Worm (Caenorhabditis elegans) whole organism, L4 larva: ENCODE results near the gene Y7A5A.20.

Source experiments
- D1046.2 ChIP-seq: fragments of 200-800 bp; sonication (Bioruptor generic); IDR thresholded peaks from 2 replicates; pipeline ENCODE4 v1.3.6; 2022; ENCODE audit warnings: missing genetic modification characterization, missing compliant biosample characterization
- F26F4.8 ChIP-seq: fragments of 200-800 bp; sonication (Bioruptor generic); conservative IDR thresholded peaks from 2 replicates; pipeline ENCODE4 v1.3.6; 2022; ENCODE audit warnings: missing genetic modification characterization, missing compliant biosample characterization
- F49E8.2 ChIP-seq: sonication (generic microtip); optimal IDR thresholded peaks from 2 replicates; lab custom pipeline; 2016; ENCODE audit warnings: missing compliant biosample characterization, mild to moderate bottlenecking, missing genetic modification characterization, borderline replicate concordance
- T20F7.1 ChIP-seq: fragments of 200-800 bp; sonication (Bioruptor generic); optimal IDR thresholded peaks from 2 replicates; lab custom pipeline; 2018; ENCODE audit warnings: mild to moderate bottlenecking, missing genetic modification characterization, missing compliant biosample characterization
- T26A8.4 ChIP-seq: fragments of 200-800 bp; sonication (Bioruptor generic); IDR thresholded peaks from 2 replicates; pipeline ENCODE4 v1.3.6; 2022; ENCODE audit warnings: missing genetic modification characterization, missing compliant biosample characterization
- Y105C5A.15 ChIP-seq: fragments of 200-800 bp; sonication (Bioruptor generic); IDR thresholded peaks from 2 replicates; pipeline ENCODE4 v1.3.6; 2022; ENCODE audit warnings: missing genetic modification characterization, missing compliant biosample characterization
- Y5F2A.4 ChIP-seq: fragments of 200-800 bp; sonication (Bioruptor generic); optimal IDR thresholded peaks from 2 replicates; lab custom pipeline; 2018; ENCODE audit warnings: mild to moderate bottlenecking, missing genetic modification characterization, missing compliant biosample characterization
- Y75B8A.6 ChIP-seq: fragments of 200-800 bp; sonication (Bioruptor generic); IDR thresholded peaks from 2 replicates; pipeline ENCODE4 v1.3.6; 2022; ENCODE audit warnings: missing genetic modification reagents, missing genetic modification characterization, missing compliant biosample characterization
- ZK337.2 ChIP-seq: fragments of 200-800 bp; sonication (Bioruptor generic); IDR thresholded peaks from 2 replicates; pipeline ENCODE4 v1.3.6; 2022; ENCODE audit warnings: missing genetic modification reagents, missing genetic modification characterization, missing compliant biosample characterization
- ZK546.5 ChIP-seq, 2 experiments: sonication (generic microtip); optimal IDR thresholded peaks; 2 replicates each; lab custom pipeline; 2017; ENCODE audit warnings: missing biosample characterization in 2 of 2, missing genetic modification characterization in 2 of 2
- aha-1 ChIP-seq: fragments of 150-350 bp; peaks from one replicate; lab custom pipeline; 2014; ENCODE audit warnings: missing biosample characterization, missing genetic modification characterization
- aly-2 ChIP-seq: sonication (generic microtip); optimal IDR thresholded peaks from 2 replicates; lab custom pipeline; 2018; ENCODE audit warnings: missing biosample characterization, missing genetic modification characterization
- ceh-28 ChIP-seq: fragments of 150-350 bp; optimal IDR thresholded peaks from 2 replicates; lab custom pipeline; 2014; ENCODE audit warnings: missing biosample characterization, missing genetic modification reagents, missing genetic modification characterization
- ceh-32 ChIP-seq: sonication (generic microtip); optimal IDR thresholded peaks from 2 replicates; lab custom pipeline; 2016; ENCODE audit warnings: mild to moderate bottlenecking, missing genetic modification characterization, missing compliant biosample characterization; ENCODE audit not compliant: poor library complexity
- ceh-82 ChIP-seq: sonication (generic microtip); optimal IDR thresholded peaks from 2 replicates; lab custom pipeline; 2017; ENCODE audit warnings: missing biosample characterization, missing genetic modification characterization
- ctbp-1 ChIP-seq: fragments of 200-800 bp; sonication (Bioruptor generic); IDR thresholded peaks from 2 replicates; pipeline ENCODE4 v1.3.6; 2022; ENCODE audit warnings: missing genetic modification reagents, missing genetic modification characterization, missing compliant biosample characterization
- daf-19 ChIP-seq: fragments of 200-800 bp; sonication (Bioruptor generic); conservative IDR thresholded peaks from 2 replicates; pipeline ENCODE4 v1.3.6; 2022; ENCODE audit warnings: missing genetic modification characterization, missing compliant biosample characterization
- daf-8 ChIP-seq: fragments of 200-800 bp; sonication (Bioruptor generic); IDR thresholded peaks from 2 replicates; pipeline ENCODE4 v1.3.6; 2022; ENCODE audit warnings: missing genetic modification characterization, missing compliant biosample characterization
- dmd-6 ChIP-seq: fragments of 200-800 bp; sonication (Bioruptor generic); IDR thresholded peaks from 2 replicates; pipeline ENCODE4 v1.3.6; 2022; ENCODE audit warnings: missing genetic modification reagents, missing genetic modification characterization, missing compliant biosample characterization
- dmd-9 ChIP-seq: fragments of 200-800 bp; sonication (Bioruptor generic); IDR thresholded peaks from 2 replicates; pipeline ENCODE4 v1.3.6; 2022; ENCODE audit warnings: missing genetic modification reagents, missing genetic modification characterization, missing compliant biosample characterization
- dve-1 ChIP-seq: sonication (generic microtip); optimal IDR thresholded peaks from 2 replicates; lab custom pipeline; 2017; ENCODE audit warnings: antibody characterized with exemption, mild to moderate bottlenecking, missing genetic modification characterization, missing compliant biosample characterization; ENCODE audit not compliant: insufficient read depth
- egl-27 ChIP-seq: sonication (generic microtip); optimal IDR thresholded peaks from 3 replicates; lab custom pipeline; 2017; ENCODE audit warnings: missing biosample characterization, missing genetic modification reagents, missing genetic modification characterization
- fkh-10 ChIP-seq: fragments of 150-350 bp; optimal IDR thresholded peaks from 2 replicates; lab custom pipeline; 2014; ENCODE audit warnings: missing biosample characterization, missing genetic modification reagents, missing genetic modification characterization
- hif-1 ChIP-seq, 2 experiments: sonication (generic microtip); optimal IDR thresholded peaks; 2 replicates each; lab custom pipeline; 2016 to 2017; ENCODE audit warnings: missing compliant biosample characterization in 2 of 2, missing genetic modification characterization in 2 of 2, missing genetic modification reagents in 2 of 2, missing genotype in 2 of 2, mild to moderate bottlenecking in 1 of 2
- hlh-30 ChIP-seq: sonication (generic microtip); optimal IDR thresholded peaks from 2 replicates; lab custom pipeline; 2017; ENCODE audit warnings: antibody characterized with exemption, mild to moderate bottlenecking, missing genetic modification characterization, missing compliant biosample characterization; ENCODE audit not compliant: insufficient read depth
- hmg-1.1 ChIP-seq: fragments of 200-800 bp; sonication (Bioruptor generic); IDR thresholded peaks from 2 replicates; pipeline ENCODE4 v1.3.6; 2022; ENCODE audit warnings: missing genetic modification reagents, missing genetic modification characterization, missing compliant biosample characterization
- lin-15B ChIP-seq: fragments of 150-350 bp; sonication (generic microtip); optimal IDR thresholded peaks from 3 replicates; lab custom pipeline; 2014; ENCODE audit warnings: missing biosample characterization, missing genetic modification characterization
- lin-38 ChIP-seq: fragments of 200-800 bp; sonication (Bioruptor generic); IDR thresholded peaks from 2 replicates; pipeline ENCODE4 v1.3.6; 2022; ENCODE audit warnings: missing genetic modification reagents, missing genetic modification characterization, missing compliant biosample characterization
- lin-39 ChIP-seq: fragments of 150-350 bp; optimal IDR thresholded peaks from 2 replicates; lab custom pipeline; 2014; ENCODE audit warnings: missing biosample characterization, missing genetic modification reagents, missing genetic modification characterization
- lsy-2 ChIP-seq, 2 experiments: fragments of 150-350 bp in 1 of 2; sonication (generic microtip) in 1 of 2; optimal IDR thresholded peaks; 2 replicates each; lab custom pipeline; 2014 to 2017; ENCODE audit warnings: missing biosample characterization in 2 of 2, missing genetic modification characterization in 2 of 2
- mdl-1 ChIP-seq, 2 experiments: fragments of 150-350 bp in 1 of 2; sonication (generic microtip) in 1 of 2; optimal IDR thresholded peaks; 2 replicates each; lab custom pipeline; 2014 to 2017; ENCODE audit warnings: missing biosample characterization in 2 of 2, missing genetic modification characterization in 2 of 2
- mxl-3 ChIP-seq: fragments of 200-800 bp; sonication (Bioruptor generic); optimal IDR thresholded peaks from 2 replicates; lab custom pipeline; 2018; ENCODE audit warnings: mild to moderate bottlenecking, missing genetic modification characterization, missing compliant biosample characterization
- nhr-10 ChIP-seq: fragments of 150-350 bp; optimal IDR thresholded peaks from 2 replicates; lab custom pipeline; 2014; ENCODE audit warnings: missing biosample characterization, missing genetic modification characterization
- nhr-11 ChIP-seq: fragments of 150-350 bp; optimal IDR thresholded peaks from 2 replicates; lab custom pipeline; 2014; ENCODE audit warnings: missing biosample characterization, missing genetic modification characterization
- nhr-111 ChIP-seq: fragments of 200-800 bp; sonication (Bioruptor generic); optimal IDR thresholded peaks from 2 replicates; lab custom pipeline; 2018; ENCODE audit warnings: mild to moderate bottlenecking, missing genetic modification characterization, missing compliant biosample characterization
- nhr-25 ChIP-seq: sonication (generic microtip); optimal IDR thresholded peaks from 2 replicates; lab custom pipeline; 2017; ENCODE audit warnings: missing genetic modification characterization, mild to moderate bottlenecking, missing compliant biosample characterization, antibody characterized with exemption, moderate library complexity, borderline replicate concordance; ENCODE audit not compliant: insufficient read depth
- nhr-28 ChIP-seq: fragments of 150-350 bp; optimal IDR thresholded peaks from 2 replicates; lab custom pipeline; 2014; ENCODE audit warnings: missing biosample characterization, missing genetic modification characterization
- nhr-48 ChIP-seq: sonication (generic microtip); optimal IDR thresholded peaks from 2 replicates; lab custom pipeline; 2016; ENCODE audit warnings: mild to moderate bottlenecking, missing genetic modification characterization, missing compliant biosample characterization
- nhr-6 ChIP-seq: fragments of 150-350 bp; optimal IDR thresholded peaks from 2 replicates; lab custom pipeline; 2014; ENCODE audit warnings: missing biosample characterization, missing genetic modification characterization
- nhr-77 ChIP-seq: fragments of 150-350 bp; optimal IDR thresholded peaks from 2 replicates; lab custom pipeline; 2014; ENCODE audit warnings: missing biosample characterization, missing genetic modification characterization
- pha-4 ChIP-seq, 2 experiments: fragments of 150-350 bp in 1 of 2; fragments of 200-800 bp in 1 of 2; sonication (Bioruptor generic) in 1 of 2; IDR thresholded peaks in 1 of 2; optimal IDR thresholded peaks in 1 of 2; 2 replicates each; pipeline versions ENCODE4 v1.3.6 to Lab custom; 2014 to 2022; ENCODE audit warnings: missing genetic modification characterization in 2 of 2, missing genetic modification reagents in 2 of 2, missing biosample characterization in 1 of 2, missing compliant biosample characterization in 1 of 2
- php-3 ChIP-seq: fragments of 200-800 bp; sonication (Bioruptor generic); IDR thresholded peaks from 2 replicates; pipeline ENCODE4 v1.3.6; 2022; ENCODE audit warnings: missing genetic modification reagents, missing genetic modification characterization, missing compliant biosample characterization
- skn-1 ChIP-seq: fragments of 150-350 bp; optimal IDR thresholded peaks from 2 replicates; lab custom pipeline; 2014; ENCODE audit warnings: missing biosample characterization, missing genetic modification characterization
- tra-1 ChIP-seq: fragments of 200-800 bp; sonication (Bioruptor generic); IDR thresholded peaks from 2 replicates; pipeline ENCODE4 v1.3.6; 2022; ENCODE audit warnings: missing genetic modification reagents, missing genetic modification characterization, missing compliant biosample characterization
- unc-130 ChIP-seq: sonication (generic microtip); optimal IDR thresholded peaks from 2 replicates; lab custom pipeline; 2016; ENCODE audit warnings: missing genetic modification reagents, missing genetic modification characterization, missing compliant biosample characterization
- zag-1 ChIP-seq: fragments of 150-350 bp; optimal IDR thresholded peaks from 2 replicates; lab custom pipeline; 2014; ENCODE audit warnings: missing biosample characterization, missing genetic modification characterization
- zfp-3 ChIP-seq: fragments of 200-800 bp; sonication (Bioruptor generic); conservative IDR thresholded peaks from 2 replicates; pipeline ENCODE4 v1.3.6; 2022; ENCODE audit warnings: missing genetic modification reagents, missing genetic modification characterization, missing compliant biosample characterization
- zip-2 ChIP-seq: fragments of 150-350 bp; optimal IDR thresholded peaks from 2 replicates; lab custom pipeline; 2014; ENCODE audit warnings: missing biosample characterization, missing genetic modification characterization
- ztf-7 ChIP-seq: fragments of 150-350 bp; optimal IDR thresholded peaks from 2 replicates; lab custom pipeline; 2014; ENCODE audit warnings: missing biosample characterization, missing genetic modification characterization

Y7A5A.20 gene

DNA sequence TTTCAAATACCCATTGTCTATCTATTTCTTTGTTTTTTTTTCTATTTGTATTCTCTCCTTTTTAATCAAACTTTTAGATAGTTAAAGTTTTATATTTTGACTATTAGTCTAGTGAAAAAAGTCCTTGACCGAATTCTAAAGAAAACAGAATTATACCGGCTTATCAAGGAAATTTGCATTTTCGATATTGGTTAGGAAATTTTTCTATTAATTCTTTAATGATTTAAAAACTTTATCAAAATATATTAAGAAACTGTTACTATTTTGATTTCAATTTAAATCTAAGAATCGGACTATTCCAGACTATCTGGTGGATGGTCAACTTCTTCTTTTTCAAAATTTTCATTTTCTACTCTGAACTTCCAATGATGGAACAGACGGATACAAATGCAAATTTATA is at the start of gene Y7A5A.20:
Gene Y7A5A.20, plus strand, starts transcription at position 301 of the 400 bp plus-strand sequence.
- TF ChIP-seq F49E8.2 (tag; lab: Kevin White, UChicago) (no peak), ceh-28 (tag; lab: Kevin White, UChicago) (no peak), lin-39 (no peak), unc-130 (no peak), dmd-9 (GFP tag; lab: Robert Waterston, UW) (no peak), ZK337.2 (no peak), fkh-10 (GFP tag; lab: Kevin White, UChicago) (no peak), zip-2 (no peak)

DNA sequence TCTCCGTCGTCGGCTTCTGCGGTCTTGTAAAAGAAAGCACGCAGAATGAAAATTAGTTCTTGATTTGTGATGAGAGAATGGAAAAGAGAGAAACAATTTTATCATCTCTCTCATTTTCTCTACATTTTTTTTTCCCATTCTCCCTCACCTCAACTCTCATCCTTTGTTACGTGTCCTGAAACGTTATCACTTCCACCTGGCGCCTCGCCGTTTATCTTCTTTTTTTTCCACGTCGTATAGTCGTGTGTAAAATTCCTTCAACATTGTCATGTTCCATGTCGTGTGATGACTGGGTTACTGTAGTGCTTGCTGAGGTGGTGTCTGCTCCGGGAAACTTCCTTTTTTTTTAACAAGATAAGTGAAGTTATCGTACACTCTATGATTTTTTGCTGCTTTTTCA is 48.7 kb upstream of the Y7A5A.20 start:
- TF ChIP-seq ceh-32, result no peak
- TF ChIP-seq Y75B8A.6 (GFP tag; lab: Robert Waterston, UW), result no peak
- no peak for TF ChIP-seq zfp-3 (GFP tag; lab: Robert Waterston, UW)
- TF ChIP-seq hmg-1.1, result 0 out of 2 replicates have a peak, but pooled peaks have one; percentile 31
- TF ChIP-seq dve-1 (tag; lab: Kevin White, UChicago), result peak; percentile 94
- TF ChIP-seq mxl-3, result peak; percentile 72
- no peak for TF ChIP-seq aly-2
- no peak for TF ChIP-seq unc-130
- TF ChIP-seq lsy-2 (tag; optimal IDR thresholded peaks at IDR 0.05; lab: Kevin White, UChicago), result peak; percentile 34 to 89
- TF ChIP-seq T26A8.4, result peak; percentile 43
- TF ChIP-seq ZK337.2, result no peak
- peak; percentile 19; the same call in 1 of the 2 replicates for TF ChIP-seq pha-4 (GFP tag; IDR thresholded peaks at IDR 0.05; lab: Robert Waterston, UW)
- TF ChIP-seq pha-4 (tag; optimal IDR thresholded peaks at IDR 0.05; lab: Kevin White, UChicago), result no peak
- TF ChIP-seq daf-19 (GFP tag; lab: Robert Waterston, UW), result no peak
- TF ChIP-seq Y5F2A.4, result no peak
- TF ChIP-seq F26F4.8 (GFP tag; lab: Robert Waterston, UW), result no peak
- TF ChIP-seq mdl-1 (tag; optimal IDR thresholded peaks at IDR 0.05; lab: Kevin White, UChicago), result peak in 1 of 2 experiments; percentile 61
- no peak for TF ChIP-seq Y105C5A.15
- TF ChIP-seq nhr-48 (tag; lab: Kevin White, UChicago), result peak; percentile 70
- peak; percentile 53; the same call in 1 of the 2 replicates for TF ChIP-seq php-3 (GFP tag; lab: Robert Waterston, UW)
- 0 out of 2 replicates have a peak, but pooled peaks have one; percentile 11 for TF ChIP-seq ctbp-1
- no peak for TF ChIP-seq ceh-82 (tag; lab: Kevin White, UChicago)
- TF ChIP-seq nhr-28 (tag; lab: Kevin White, UChicago), result peak; percentile 94
- peak; percentile 65 for TF ChIP-seq T20F7.1 (GFP tag; lab: Kevin White, UChicago)
- peak; percentile 93 for TF ChIP-seq dmd-6 (GFP tag; lab: Robert Waterston, UW)
- peak in 1 of 2 experiments; percentile 80 for TF ChIP-seq hif-1 (tag; optimal IDR thresholded peaks at IDR 0.05; lab: Kevin White, UChicago)
- peak; percentile 92 for TF ChIP-seq aha-1
- TF ChIP-seq D1046.2 (GFP tag; lab: Robert Waterston, UW), result no peak
- TF ChIP-seq skn-1 (tag; lab: Kevin White, UChicago), result no peak
- peak; percentile 69 for TF ChIP-seq nhr-77 (tag; lab: Kevin White, UChicago)
- no peak for TF ChIP-seq nhr-6 (tag; lab: Kevin White, UChicago)
- peak; percentile 43 for TF ChIP-seq nhr-10 (tag; lab: Kevin White, UChicago)
- TF ChIP-seq nhr-25 (tag; lab: Kevin White, UChicago), result no peak
- TF ChIP-seq zag-1, result no peak
- TF ChIP-seq lin-15B, result no peak
- TF ChIP-seq nhr-11 (tag; lab: Kevin White, UChicago), result peak; percentile 34
- TF ChIP-seq daf-8 (GFP tag; lab: Robert Waterston, UW), result no peak
- peak; percentile 42 for TF ChIP-seq lin-38 (GFP tag; lab: Robert Waterston, UW)
- no peak for TF ChIP-seq nhr-111 (GFP tag; lab: Kevin White, UChicago)
- TF ChIP-seq tra-1 (GFP tag; lab: Robert Waterston, UW), result peak; percentile 65
- TF ChIP-seq egl-27, result no peak
- TF ChIP-seq hlh-30 (tag; lab: Kevin White, UChicago), result peak; percentile 90
- no peak for TF ChIP-seq ztf-7 (tag; lab: Kevin White, UChicago)
- TF ChIP-seq ZK546.5 (tag; optimal IDR thresholded peaks at IDR 0.05; lab: Kevin White, UChicago), result no peak
